Worm (Caenorhabditis elegans) whole organism, L3 larva: ENCODE results near the gene nhr-92.
A peak's percentile ranks its signal among the peaks of the same experiment; 100 is the strongest.
"Not testable (repeated sequence)": the region's sequence is repeated elsewhere in the genome, so short reads cannot be mapped to it uniquely, and the experiment has no call there.

ENCODE experiments used
- R02D3.7 ChIP-seq: fragments of 150-350 bp; optimal IDR thresholded peaks from 2 replicates; lab custom pipeline; 2014; ENCODE audit warnings: missing biosample characterization, missing genetic modification characterization
- ZK546.5 ChIP-seq: sonication (generic microtip); optimal IDR thresholded peaks from 2 replicates; lab custom pipeline; 2017; ENCODE audit warnings: missing biosample characterization, missing genetic modification characterization
- aly-2 ChIP-seq: fragments of 150-350 bp; optimal IDR thresholded peaks from 2 replicates; lab custom pipeline; 2014; ENCODE audit warnings: missing biosample characterization, missing genetic modification characterization
- ama-1 ChIP-seq: fragments of 150-350 bp; optimal IDR thresholded peaks from 2 replicates; lab custom pipeline; 2018
- ceh-16 ChIP-seq: sonication (generic microtip); optimal IDR thresholded peaks from 2 replicates; lab custom pipeline; 2017; ENCODE audit warnings: missing biosample characterization, missing genetic modification characterization
- ceh-28 ChIP-seq: fragments of 150-350 bp; optimal IDR thresholded peaks from 2 replicates; lab custom pipeline; 2014; ENCODE audit warnings: missing biosample characterization, missing genetic modification reagents, missing genetic modification characterization
- ceh-82 ChIP-seq: fragments of 150-350 bp; optimal IDR thresholded peaks from 2 replicates; lab custom pipeline; 2014; ENCODE audit warnings: missing biosample characterization, missing genetic modification characterization
- ceh-9 ChIP-seq: sonication (generic microtip); optimal IDR thresholded peaks from 2 replicates; lab custom pipeline; 2018; ENCODE audit warnings: missing biosample characterization, missing genetic modification characterization
- egl-5 ChIP-seq: fragments of 150-350 bp; optimal IDR thresholded peaks from 2 replicates; lab custom pipeline; 2017; ENCODE audit warnings: missing biosample characterization, missing genetic modification reagents, missing genetic modification characterization, inconsistent platforms
- elt-1 ChIP-seq: fragments of 150-350 bp; optimal IDR thresholded peaks from 2 replicates; lab custom pipeline; 2014; ENCODE audit warnings: missing biosample characterization, missing genetic modification characterization
- elt-2 ChIP-seq: sonication (generic microtip); optimal IDR thresholded peaks from 2 replicates; lab custom pipeline; 2016; ENCODE audit warnings: missing genetic modification reagents, mild to moderate bottlenecking, missing genetic modification characterization, missing compliant biosample characterization
- elt-3 ChIP-seq, 3 experiments: fragments of 150-350 bp in 1 of 3; sonication (generic microtip) in 2 of 3; optimal IDR thresholded peaks; 2 replicates in 2 of 3; 4 replicates in 1 of 3; lab custom pipeline; 2014 to 2017; ENCODE audit warnings: missing biosample characterization in 3 of 3, missing genetic modification characterization in 3 of 3
- eor-1 ChIP-seq, 2 experiments: fragments of 150-350 bp; optimal IDR thresholded peaks; 2 replicates each; lab custom pipeline; 2014 to 2018; ENCODE audit warnings: missing biosample characterization in 2 of 2, missing genetic modification characterization in 2 of 2
- fkh-10 ChIP-seq: sonication (generic microtip); optimal IDR thresholded peaks from 2 replicates; lab custom pipeline; 2017; ENCODE audit warnings: missing biosample characterization, missing genetic modification reagents, missing genetic modification characterization
- fkh-2 ChIP-seq: fragments of 150-350 bp; optimal IDR thresholded peaks from 2 replicates; lab custom pipeline; 2014; ENCODE audit warnings: missing biosample characterization, missing genetic modification reagents, missing genetic modification characterization
- fos-1 ChIP-seq: fragments of 150-350 bp; optimal IDR thresholded peaks from 2 replicates; lab custom pipeline; 2014; ENCODE audit warnings: missing biosample characterization, missing genetic modification characterization
- hmg-11 ChIP-seq: sonication (generic microtip); optimal IDR thresholded peaks from 2 replicates; lab custom pipeline; 2016; ENCODE audit warnings: missing genetic modification characterization, missing compliant biosample characterization
- jun-1 ChIP-seq: fragments of 150-350 bp; optimal IDR thresholded peaks from 2 replicates; lab custom pipeline; 2014; ENCODE audit warnings: missing biosample characterization, missing genetic modification reagents, missing genetic modification characterization
- lin-15B ChIP-seq: fragments of 150-350 bp; optimal IDR thresholded peaks from 2 replicates; lab custom pipeline; 2014; ENCODE audit warnings: missing biosample characterization, missing genetic modification characterization
- lin-39 ChIP-seq: fragments of 150-350 bp; optimal IDR thresholded peaks from 2 replicates; lab custom pipeline; 2018; ENCODE audit warnings: missing biosample characterization, missing genetic modification reagents, missing genetic modification characterization
- lsy-12 ChIP-seq: sonication (generic microtip); optimal IDR thresholded peaks from 2 replicates; lab custom pipeline; 2016; ENCODE audit warnings: mild to moderate bottlenecking, missing genetic modification characterization, missing compliant biosample characterization
- mdl-1 ChIP-seq: fragments of 150-350 bp; optimal IDR thresholded peaks from 2 replicates; lab custom pipeline; 2014; ENCODE audit warnings: missing biosample characterization, missing genetic modification characterization
- mml-1 ChIP-seq: fragments of 150-350 bp; sonication (generic microtip); optimal IDR thresholded peaks from 3 replicates; lab custom pipeline; 2014; ENCODE audit warnings: missing biosample characterization, missing genetic modification characterization
- nfya-1 ChIP-seq: sonication (generic microtip); optimal IDR thresholded peaks from 2 replicates; lab custom pipeline; 2017; ENCODE audit warnings: missing genetic modification characterization, mild to moderate bottlenecking, missing compliant biosample characterization, antibody characterized with exemption, moderate library complexity; ENCODE audit not compliant: insufficient read depth
- nhr-11 ChIP-seq: fragments of 150-350 bp; optimal IDR thresholded peaks from 2 replicates; lab custom pipeline; 2014; ENCODE audit warnings: missing biosample characterization, missing genetic modification characterization
- nhr-12 ChIP-seq: fragments of 150-350 bp; optimal IDR thresholded peaks from 2 replicates; lab custom pipeline; 2014; ENCODE audit warnings: missing biosample characterization, missing genetic modification characterization
- nhr-23 ChIP-seq: fragments of 150-350 bp; optimal IDR thresholded peaks from 2 replicates; lab custom pipeline; 2014; ENCODE audit warnings: missing biosample characterization, missing genetic modification reagents, missing genetic modification characterization
- nhr-237 ChIP-seq: fragments of 150-350 bp; optimal IDR thresholded peaks from 2 replicates; lab custom pipeline; 2014; ENCODE audit warnings: missing biosample characterization, missing genetic modification characterization
- nhr-25 ChIP-seq: sonication (generic microtip); optimal IDR thresholded peaks from 2 replicates; lab custom pipeline; 2017; ENCODE audit warnings: missing biosample characterization, missing genetic modification characterization
- nhr-28 ChIP-seq: fragments of 150-350 bp; optimal IDR thresholded peaks from 2 replicates; lab custom pipeline; 2014; ENCODE audit warnings: missing biosample characterization, missing genetic modification characterization
- nhr-43 ChIP-seq: sonication (generic microtip); optimal IDR thresholded peaks from 2 replicates; lab custom pipeline; 2016; ENCODE audit warnings: mild to moderate bottlenecking, missing genetic modification characterization, missing compliant biosample characterization; ENCODE audit not compliant: poor library complexity, severe bottlenecking
- nhr-76 ChIP-seq: fragments of 150-350 bp; sonication (generic microtip); optimal IDR thresholded peaks from 5 replicates; lab custom pipeline; 2014; ENCODE audit warnings: missing biosample characterization, missing genetic modification characterization
- nhr-77 ChIP-seq: fragments of 150-350 bp; optimal IDR thresholded peaks from 2 replicates; lab custom pipeline; 2014; ENCODE audit warnings: missing biosample characterization, missing genetic modification characterization
- pha-4 ChIP-seq: fragments of 150-350 bp; optimal IDR thresholded peaks from 2 replicates; lab custom pipeline; 2014; ENCODE audit warnings: missing biosample characterization, missing genetic modification reagents, missing genetic modification characterization
- pqm-1 ChIP-seq: fragments of 150-350 bp; optimal IDR thresholded peaks from 2 replicates; lab custom pipeline; 2017; ENCODE audit warnings: missing biosample characterization, missing genetic modification characterization, inconsistent platforms
- sea-2 ChIP-seq: fragments of 150-350 bp; sonication (generic microtip); optimal IDR thresholded peaks from 4 replicates; lab custom pipeline; 2014; ENCODE audit warnings: missing biosample characterization, missing genetic modification reagents, missing genetic modification characterization
- skn-1 ChIP-seq: fragments of 150-350 bp; optimal IDR thresholded peaks from 2 replicates; lab custom pipeline; 2014; ENCODE audit warnings: missing biosample characterization, missing genetic modification characterization
- snpc-4 ChIP-seq: fragments of 150-350 bp; optimal IDR thresholded peaks from 2 replicates; lab custom pipeline; 2014; ENCODE audit warnings: missing biosample characterization, missing genetic modification characterization
- tbx-2 ChIP-seq: sonication (generic microtip); optimal IDR thresholded peaks from 2 replicates; lab custom pipeline; 2016; ENCODE audit warnings: mild to moderate bottlenecking, missing genetic modification characterization, missing compliant biosample characterization
- unc-39 ChIP-seq: sonication (generic microtip); optimal IDR thresholded peaks from 4 replicates; lab custom pipeline; 2017; ENCODE audit warnings: missing biosample characterization, missing genetic modification characterization
- unc-62 ChIP-seq: fragments of 150-350 bp; sonication (generic microtip); optimal IDR thresholded peaks from 4 replicates; lab custom pipeline; 2014; ENCODE audit warnings: missing biosample characterization, missing genetic modification reagents, missing genetic modification characterization
- ztf-11 ChIP-seq: fragments of 150-350 bp; optimal IDR thresholded peaks from 2 replicates; lab custom pipeline; 2014; ENCODE audit warnings: missing biosample characterization, missing genetic modification characterization

Gene nhr-92

DNA sequence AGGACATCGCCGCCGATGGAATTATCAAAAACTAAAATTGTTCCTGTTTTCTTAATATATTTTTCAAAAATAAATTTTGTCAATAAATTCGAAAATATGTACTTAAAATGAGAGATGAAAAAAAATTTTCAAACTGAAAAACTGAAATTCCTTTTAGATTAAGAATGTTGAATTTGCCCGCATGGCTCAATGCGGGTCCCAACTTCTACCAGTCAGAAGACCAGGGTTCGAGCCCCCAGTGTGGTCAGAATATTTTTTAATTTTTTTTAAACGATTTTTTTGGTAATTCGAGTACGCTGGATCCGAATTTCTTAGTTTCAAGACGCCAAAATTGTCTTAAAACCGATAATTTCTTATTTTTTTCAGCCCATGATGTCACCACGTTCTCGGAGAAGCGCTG, 17.4 kb downstream of the nhr-92 start:
- TF ChIP-seq pha-4 (tag; lab: Kevin White, UChicago): no peak
- TF ChIP-seq fkh-10 (GFP tag; lab: Kevin White, UChicago): peak; percentile 12
- TF ChIP-seq, all 47 proteins: peak for 1

DNA sequence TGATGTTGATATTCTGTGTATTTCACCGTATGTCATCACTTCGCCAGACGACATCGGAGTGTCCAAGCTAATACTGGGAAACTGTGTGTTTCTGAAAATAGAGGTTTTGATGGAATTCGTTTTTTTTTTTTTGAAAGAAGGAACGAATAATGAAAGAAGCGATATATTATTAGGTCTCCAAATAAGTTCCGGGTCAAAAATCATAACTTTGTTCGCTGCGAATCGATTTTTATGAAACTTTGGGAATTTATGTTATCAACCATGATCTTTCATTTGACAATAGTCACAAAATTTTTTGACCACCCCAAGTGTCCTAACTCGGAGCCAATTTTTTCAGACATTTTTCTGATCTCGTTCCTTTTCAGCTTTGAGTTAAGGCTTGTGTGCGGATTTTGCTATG, 25.3 kb downstream of the nhr-92 start, which contains the start of gene nhr-274:
Gene nhr-274 (minus strand): TSS at position 101 of the 400 bp plus-strand sequence.
- not testable (repeated sequence) for TF ChIP-seq egl-5, nhr-11, ceh-28 (tag; lab: Kevin White, UChicago)

DNA sequence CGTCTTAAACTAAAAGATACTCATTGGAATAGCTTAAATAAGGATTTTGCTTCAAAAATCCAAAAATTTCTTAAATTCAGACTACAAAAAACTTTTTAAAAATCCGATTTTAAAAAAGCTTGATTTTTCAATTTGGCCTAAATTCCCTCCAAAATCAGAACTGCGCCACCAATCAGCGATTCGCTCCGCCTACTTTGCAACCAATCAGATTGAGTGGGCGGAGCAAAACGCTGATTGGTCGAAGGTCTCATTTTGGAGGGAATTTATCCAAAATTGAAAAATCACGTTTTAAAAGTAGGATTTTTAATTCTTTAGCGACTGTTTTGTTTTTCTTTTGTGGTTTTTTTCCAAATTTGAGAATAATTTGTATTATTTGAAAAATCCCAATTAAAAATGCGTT, 29.5 kb downstream of the nhr-92 start:
- no peak for TF ChIP-seq ama-1 (lab: Kevin White, UChicago)
- peak; percentile 96 for TF ChIP-seq nfya-1 (tag; lab: Kevin White, UChicago)

DNA sequence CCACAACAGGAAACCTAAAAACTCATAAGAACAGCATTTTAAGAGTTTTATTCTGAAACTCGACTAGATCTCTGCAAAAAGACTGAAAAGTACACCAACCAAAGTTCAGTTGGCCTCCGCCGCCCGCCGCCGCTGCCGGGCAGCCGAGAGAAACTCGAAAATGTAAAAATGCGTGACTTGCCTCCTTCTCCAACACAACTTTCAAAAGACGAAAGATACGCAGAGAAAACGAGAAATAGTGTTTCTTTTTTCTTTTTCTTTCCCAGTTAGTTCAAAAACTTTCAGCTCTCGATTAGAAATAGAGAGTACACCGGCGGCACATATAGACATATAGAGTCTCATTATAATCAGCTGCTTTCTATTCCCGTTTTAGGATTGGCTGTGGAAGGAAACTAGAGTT, 29.9 kb downstream of the nhr-92 start:
- TF ChIP-seq lin-15B (tag; lab: Kevin White, UChicago): peak; percentile 29
- peak; percentile 55 for TF ChIP-seq lin-39
- TF ChIP-seq nhr-77 (tag; lab: Kevin White, UChicago): no peak
- no peak for TF ChIP-seq ama-1 (lab: Kevin White, UChicago)
- no peak for TF ChIP-seq unc-39 (tag; lab: Kevin White, UChicago)
- no peak for TF ChIP-seq R02D3.7 (tag; lab: Kevin White, UChicago)
- TF ChIP-seq ceh-9 (tag; lab: Kevin White, UChicago): no peak
- TF ChIP-seq ceh-16 (tag; lab: Kevin White, UChicago): no peak
- peak; percentile 62 for TF ChIP-seq pha-4 (tag; lab: Kevin White, UChicago)
- no peak for TF ChIP-seq ceh-82
- TF ChIP-seq sea-2 (GFP tag; lab: Kevin White, UChicago): no peak
- no peak for TF ChIP-seq mdl-1
- TF ChIP-seq nhr-43: no peak
- TF ChIP-seq unc-62 (GFP tag; lab: Kevin White, UChicago): no peak
- peak; percentile 61 for TF ChIP-seq jun-1 (tag; lab: Kevin White, UChicago)
- no peak for TF ChIP-seq tbx-2 (tag; lab: Kevin White, UChicago)
- no peak for TF ChIP-seq mml-1
- no peak for TF ChIP-seq fkh-10 (GFP tag; lab: Kevin White, UChicago)
- TF ChIP-seq nhr-76: no peak
- no peak for TF ChIP-seq nhr-237
- no peak for TF ChIP-seq snpc-4 (tag; lab: Kevin White, UChicago)
- TF ChIP-seq pqm-1 (tag; lab: Kevin White, UChicago): peak; percentile 5
- no peak for TF ChIP-seq egl-5 (tag; lab: Kevin White, UChicago)
- TF ChIP-seq skn-1 (tag; lab: Kevin White, UChicago): peak; percentile 74
- TF ChIP-seq elt-1: no peak
- TF ChIP-seq fkh-2 (tag; lab: Kevin White, UChicago): no peak
- peak; percentile 53 for TF ChIP-seq hmg-11 (tag; lab: Kevin White, UChicago)
- TF ChIP-seq elt-3 (tag; optimal IDR thresholded peaks at IDR 0.05; lab: Kevin White, UChicago): no peak
- peak; percentile 41 for TF ChIP-seq elt-2 (tag; lab: Kevin White, UChicago)
- TF ChIP-seq nfya-1 (tag; lab: Kevin White, UChicago): peak; percentile 11

DNA sequence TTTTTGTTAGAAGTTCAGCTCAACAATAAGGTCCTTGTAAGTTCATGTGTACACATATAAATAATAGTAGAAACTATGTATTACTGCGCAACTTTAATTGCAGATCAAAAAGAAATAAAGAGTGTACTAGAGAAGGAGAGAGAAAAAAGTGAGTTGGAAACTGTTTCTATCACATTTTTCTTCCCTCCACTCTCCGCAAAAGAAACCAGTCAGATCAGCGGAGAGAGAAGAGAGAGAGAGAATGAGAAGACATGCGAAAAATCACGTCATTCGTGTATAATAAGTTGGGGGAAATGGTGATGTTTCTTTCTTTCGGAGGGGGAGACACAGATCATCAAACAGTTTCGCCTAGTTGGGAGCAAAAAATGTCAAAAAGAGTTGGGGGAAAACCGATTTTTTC, 35.4 kb downstream of the nhr-92 start:
- TF ChIP-seq ceh-9 (tag; lab: Kevin White, UChicago) (no peak), mml-1 (no peak), snpc-4 (tag; lab: Kevin White, UChicago) (no peak), skn-1 (tag; lab: Kevin White, UChicago) (no peak), nhr-12 (tag; lab: Kevin White, UChicago) (no peak), pha-4 (tag; lab: Kevin White, UChicago) (peak; percentile 67), lin-15B (tag; lab: Kevin White, UChicago) (no peak), fos-1 (tag; lab: Kevin White, UChicago) (no peak), lsy-12 (tag; lab: Kevin White, UChicago) (no peak), ceh-82 (no peak), ceh-16 (tag; lab: Kevin White, UChicago) (no peak), jun-1 (tag; lab: Kevin White, UChicago) (peak; percentile 5), aly-2 (tag; lab: Kevin White, UChicago) (no peak), eor-1 (tag; optimal IDR thresholded peaks at IDR 0.05; lab: Kevin White, UChicago) (no peak), nfya-1 (tag; lab: Kevin White, UChicago) (peak; percentile 43), unc-39 (tag; lab: Kevin White, UChicago) (no peak), fkh-10 (GFP tag; lab: Kevin White, UChicago) (no peak), nhr-23 (tag; lab: Kevin White, UChicago) (peak; percentile 61), ZK546.5 (tag; lab: Kevin White, UChicago) (no peak), ceh-28 (tag; lab: Kevin White, UChicago) (no peak), sea-2 (GFP tag; lab: Kevin White, UChicago) (no peak), fkh-2 (tag; lab: Kevin White, UChicago) (no peak), mdl-1 (no peak), nhr-237 (no peak), ztf-11 (no peak), R02D3.7 (tag; lab: Kevin White, UChicago) (no peak), elt-3 (tag; optimal IDR thresholded peaks at IDR 0.05; lab: Kevin White, UChicago) (no peak), hmg-11 (tag; lab: Kevin White, UChicago) (no peak), nhr-25 (tag; lab: Kevin White, UChicago) (peak; percentile 79), unc-62 (GFP tag; lab: Kevin White, UChicago) (no peak), egl-5 (tag; lab: Kevin White, UChicago) (no peak), nhr-28 (no peak), nhr-77 (tag; lab: Kevin White, UChicago) (no peak)
